Fruit fly (Drosophila melanogaster) whole organism, prepupa: Measurements from ENCODE around the gene tsh.

ENCODE experiments used
- CG15336 ChIP-seq: fragments of 200-800 bp; sonication (Bioruptor generic); IDR thresholded peaks from 2 replicates; pipeline ENCODE4 v1.3.6; 2022; ENCODE audit warnings: missing biosample characterization, missing genetic modification characterization
- CG1621 ChIP-seq: fragments of 200-800 bp; sonication (Bioruptor generic); optimal IDR thresholded peaks from 3 replicates; lab custom pipeline; 2018; ENCODE audit warnings: missing biosample characterization, mild to moderate bottlenecking, missing genetic modification characterization
- CG6276 ChIP-seq: fragments of 200-800 bp; sonication (Bioruptor generic); optimal IDR thresholded peaks from 2 replicates; lab custom pipeline; 2017; ENCODE audit warnings: missing biosample characterization, mild to moderate bottlenecking, missing genetic modification characterization
- dac ChIP-seq: fragments of 200-800 bp; sonication (Bioruptor generic); optimal IDR thresholded peaks from 2 replicates; lab custom pipeline; 2017; ENCODE audit warnings: missing biosample characterization, mild to moderate bottlenecking, missing genetic modification characterization
- eg ChIP-seq: fragments of 200-800 bp; sonication (Bioruptor generic); IDR thresholded peaks from 3 replicates; pipeline ENCODE4 v1.3.6; 2022; ENCODE audit warnings: missing biosample characterization, missing genetic modification characterization

- TF ChIP-seq CG6276, result no peak
- 0 out of 3 replicates have a peak, but pooled peaks have one; percentile 35 for TF ChIP-seq eg (GFP tag; lab: Robert Waterston, UW)
- TF ChIP-seq dac, result no peak
- TF ChIP-seq CG1621 (tag; lab: Kevin White, UChicago), result peak; percentile 14
- TF ChIP-seq CG15336 (GFP tag; lab: Robert Waterston, UW), result 0 out of 2 replicates have a peak, but pooled peaks have one; percentile 17
Measured at dm6 chr2L:21863544-21863945, 35.2 kb downstream of the tsh start.
